Worm (Caenorhabditis elegans): ENCODE results near the gene smg-4.

smg-4 gene

ce11 chrV:9777645-9778044 is at the start of gene smg-4:
Gene smg-4 (minus strand): TSS chrV:9777745.
- TF ChIP-seq hmg-4 (GFP tag; optimal IDR thresholded peaks at IDR 0.05) (no peak), ama-1 (optimal IDR thresholded peaks at IDR 0.05) (no peak), ets-7 (tag; optimal IDR thresholded peaks at IDR 0.05) (no peak), ceh-13 (GFP tag; optimal IDR thresholded peaks at IDR 0.05) (no peak), scrt-1 (GFP tag; IDR thresholded peaks at IDR 0.05) (no peak), hmbx-1 (tag; optimal IDR thresholded peaks at IDR 0.05) (no peak), tbx-11 (GFP tag; IDR thresholded peaks at IDR 0.05) (no peak), tbx-37 (GFP tag; conservative IDR thresholded peaks at IDR 0.05) (no peak), hnd-1 (tag; optimal IDR thresholded peaks at IDR 0.05) (no peak), sea-1 (GFP tag; conservative IDR thresholded peaks at IDR 0.05) (no peak), tra-4 (tag; optimal IDR thresholded peaks at IDR 0.05) (no peak)

ce11 chrV:9824149-9824548 is 46.6 kb upstream of the smg-4 start, which contains the start of gene str-2:
Gene str-2 (minus strand): TSS chrV:9824249.
- TF ChIP-seq hmg-4 (GFP tag; optimal IDR thresholded peaks at IDR 0.05) (no peak), pes-1 (GFP tag; IDR thresholded peaks at IDR 0.05) (no peak)

ce11 chrV:9821724-9822123 is 44.2 kb upstream of the smg-4 start, which contains the start of gene str-193:
Gene str-193 (minus strand): TSS chrV:9821824.
- no peak for TF ChIP-seq tbx-37 (GFP tag; conservative IDR thresholded peaks at IDR 0.05)
- TF ChIP-seq flt-1 (GFP tag; IDR thresholded peaks at IDR 0.05), result no peak
- no peak for TF ChIP-seq tbx-11 (GFP tag; IDR thresholded peaks at IDR 0.05)
- no peak for TF ChIP-seq F13C5.2 (tag; optimal IDR thresholded peaks at IDR 0.05)
- no peak for TF ChIP-seq ceh-13 (GFP tag; optimal IDR thresholded peaks at IDR 0.05)
- TF ChIP-seq hmg-4 (GFP tag; optimal IDR thresholded peaks at IDR 0.05), result no peak
- TF ChIP-seq aly-1 (tag; optimal IDR thresholded peaks at IDR 0.05), result no peak
- no peak for TF ChIP-seq B0310.2 (tag; optimal IDR thresholded peaks at IDR 0.05)
- TF ChIP-seq hnd-1 (tag; optimal IDR thresholded peaks at IDR 0.05), result no peak
- no peak for TF ChIP-seq ama-1 (optimal IDR thresholded peaks at IDR 0.05)

- TF ChIP-seq pes-1 (GFP tag; IDR thresholded peaks at IDR 0.05), result no peak
- no peak for TF ChIP-seq B0310.2 (tag; optimal IDR thresholded peaks at IDR 0.05)
- no peak for TF ChIP-seq ets-7 (tag; optimal IDR thresholded peaks at IDR 0.05)
- TF ChIP-seq flt-1 (GFP tag; IDR thresholded peaks at IDR 0.05), result no peak
- TF ChIP-seq ama-1 (optimal IDR thresholded peaks at IDR 0.05), result no peak
- TF ChIP-seq hnd-1 (tag; optimal IDR thresholded peaks at IDR 0.05), result no peak
- no peak for TF ChIP-seq tra-4 (tag; optimal IDR thresholded peaks at IDR 0.05)
- TF ChIP-seq hmbx-1 (tag; optimal IDR thresholded peaks at IDR 0.05), result no peak
- TF ChIP-seq tbx-37 (GFP tag; conservative IDR thresholded peaks at IDR 0.05), result no peak
Measured at ce11 chrV:9816390-9816789, 38.8 kb upstream of the smg-4 start, which contains the start of gene sru-31. Gene sru-31 (plus strand): TSS chrV:9816690.

- no peak for TF ChIP-seq scrt-1 (GFP tag; IDR thresholded peaks at IDR 0.05)
- no peak for TF ChIP-seq tbx-37 (GFP tag; conservative IDR thresholded peaks at IDR 0.05)
- TF ChIP-seq ceh-36 (tag; optimal IDR thresholded peaks at IDR 0.05), result no peak
- TF ChIP-seq sea-1 (GFP tag; conservative IDR thresholded peaks at IDR 0.05), result no peak
- no peak for TF ChIP-seq ceh-13 (GFP tag; optimal IDR thresholded peaks at IDR 0.05)
- no peak for TF ChIP-seq F13C5.2 (tag; optimal IDR thresholded peaks at IDR 0.05)
- TF ChIP-seq hnd-1 (tag; optimal IDR thresholded peaks at IDR 0.05), result no peak
- no peak for TF ChIP-seq ets-7 (tag; optimal IDR thresholded peaks at IDR 0.05)
- no peak for TF ChIP-seq pes-1 (GFP tag; IDR thresholded peaks at IDR 0.05)
- no peak for TF ChIP-seq flt-1 (GFP tag; IDR thresholded peaks at IDR 0.05)
- TF ChIP-seq B0310.2 (tag; optimal IDR thresholded peaks at IDR 0.05), result no peak
- TF ChIP-seq tra-4 (tag; optimal IDR thresholded peaks at IDR 0.05), result no peak
- TF ChIP-seq ama-1 (optimal IDR thresholded peaks at IDR 0.05), result no peak
- no peak for TF ChIP-seq hmbx-1 (tag; optimal IDR thresholded peaks at IDR 0.05)
- TF ChIP-seq aly-1 (tag; optimal IDR thresholded peaks at IDR 0.05), result no peak
- no peak for TF ChIP-seq tbx-11 (GFP tag; IDR thresholded peaks at IDR 0.05)
Measured at ce11 chrV:9813527-9813926, 36.0 kb upstream of the smg-4 start, which contains the start of gene sru-30. Gene sru-30 (plus strand): TSS chrV:9813827.

ce11 chrV:9812216-9812615 is 34.7 kb upstream of the smg-4 start:
- TF ChIP-seq flt-1 (GFP tag; IDR thresholded peaks at IDR 0.05) (no peak), hmbx-1 (tag; optimal IDR thresholded peaks at IDR 0.05) (no peak), pes-1 (GFP tag; IDR thresholded peaks at IDR 0.05) (no peak), hnd-1 (tag; optimal IDR thresholded peaks at IDR 0.05) (no peak), scrt-1 (GFP tag; IDR thresholded peaks at IDR 0.05) (no peak), hmg-4 (GFP tag; optimal IDR thresholded peaks at IDR 0.05) (no peak)

ce11 chrV:9811154-9811553 is 33.6 kb upstream of the smg-4 start, which contains the start of gene sru-29:
Gene sru-29 (plus strand): TSS chrV:9811454.
- TF ChIP-seq ceh-36 (tag; optimal IDR thresholded peaks at IDR 0.05) (no peak), F13C5.2 (tag; optimal IDR thresholded peaks at IDR 0.05) (no peak), tra-4 (tag; optimal IDR thresholded peaks at IDR 0.05) (no peak), ets-7 (tag; optimal IDR thresholded peaks at IDR 0.05) (no peak)

- TF ChIP-seq B0310.2 (tag; optimal IDR thresholded peaks at IDR 0.05), result no peak
- no peak for TF ChIP-seq tra-4 (tag; optimal IDR thresholded peaks at IDR 0.05)
- no peak for TF ChIP-seq pes-1 (GFP tag; IDR thresholded peaks at IDR 0.05)
- TF ChIP-seq tbx-11 (GFP tag; IDR thresholded peaks at IDR 0.05), result no peak
- TF ChIP-seq ceh-36 (tag; optimal IDR thresholded peaks at IDR 0.05), result no peak
- no peak for TF ChIP-seq ceh-13 (GFP tag; optimal IDR thresholded peaks at IDR 0.05)
- no peak for TF ChIP-seq tbx-37 (GFP tag; conservative IDR thresholded peaks at IDR 0.05)
- TF ChIP-seq sea-1 (GFP tag; conservative IDR thresholded peaks at IDR 0.05), result no peak
- TF ChIP-seq scrt-1 (GFP tag; IDR thresholded peaks at IDR 0.05), result no peak
- no peak for TF ChIP-seq hmbx-1 (tag; optimal IDR thresholded peaks at IDR 0.05)
- no peak for TF ChIP-seq aly-1 (tag; optimal IDR thresholded peaks at IDR 0.05)
- no peak for TF ChIP-seq ets-7 (tag; optimal IDR thresholded peaks at IDR 0.05)
- no peak for TF ChIP-seq hnd-1 (tag; optimal IDR thresholded peaks at IDR 0.05)
- TF ChIP-seq flt-1 (GFP tag; IDR thresholded peaks at IDR 0.05), result no peak
- no peak for TF ChIP-seq hmg-4 (GFP tag; optimal IDR thresholded peaks at IDR 0.05)
- TF ChIP-seq ama-1 (optimal IDR thresholded peaks at IDR 0.05), result no peak
- TF ChIP-seq F13C5.2 (tag; optimal IDR thresholded peaks at IDR 0.05), result no peak
Measured at ce11 chrV:9805161-9805560, 27.6 kb upstream of the smg-4 start, which contains the start of gene sru-37. Gene sru-37 (plus strand): TSS chrV:9805461.

All from whole organism, early embryonic.